Worm (Caenorhabditis elegans) whole organism, L4/young adult: ENCODE data around the gene best-7.
"Not testable (repeated sequence)": the region's sequence is repeated elsewhere in the genome, so short reads cannot be mapped to it uniquely, and the experiment has no call there.

ENCODE experiments used
- dao-5 ChIP-seq: sonication (generic microtip); optimal IDR thresholded peaks from 2 replicates; lab custom pipeline; 2016; ENCODE audit warnings: missing genotype, missing genetic modification characterization, moderate library complexity, missing compliant biosample characterization
- him-1 ChIP-seq: sonication (generic microtip); optimal IDR thresholded peaks from 2 replicates; lab custom pipeline; 2016; ENCODE audit warnings: missing genotype, missing genetic modification reagents, missing genetic modification characterization, missing compliant biosample characterization

DNA sequence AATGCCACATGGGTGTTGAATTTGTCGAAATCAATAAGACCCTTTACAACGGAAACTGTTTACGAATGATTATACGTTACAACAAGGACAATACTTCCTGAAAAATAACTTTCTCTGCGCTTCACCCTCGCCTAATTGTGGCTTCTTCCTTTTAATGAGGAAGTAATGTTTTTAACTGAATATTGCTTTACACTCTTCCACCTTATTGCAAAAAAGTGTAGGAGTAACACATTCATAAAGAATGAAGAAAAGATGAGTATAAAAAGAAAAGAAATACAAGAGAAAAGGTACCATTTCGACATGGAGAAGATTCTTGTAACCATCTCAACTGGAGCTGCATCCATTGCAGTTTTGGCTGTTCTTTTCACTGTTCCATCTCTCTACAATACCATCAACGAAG, 33.0 kb upstream of the best-7 start, which contains the start of gene col-126:
- not testable (repeated sequence) for TF ChIP-seq him-1, dao-5 (tag; lab: Kevin White, UChicago)
